Worm (Caenorhabditis elegans) whole organism, early embryonic: ENCODE results near the gene T16G12.8.

Experiments
- B0310.2 ChIP-seq: sonication (generic microtip); optimal IDR thresholded peaks from 2 replicates; lab custom pipeline; 2016; ENCODE audit warnings: mild to moderate bottlenecking, missing genetic modification characterization, missing compliant biosample characterization
- aly-1 ChIP-seq: sonication (generic microtip); optimal IDR thresholded peaks from 2 replicates; lab custom pipeline; 2016; ENCODE audit warnings: missing genetic modification characterization, missing compliant biosample characterization
- ama-1 ChIP-seq: fragments of 150-350 bp; optimal IDR thresholded peaks from 2 replicates; lab custom pipeline; 2014
- ceh-13 ChIP-seq: fragments of 200-800 bp; sonication (Bioruptor generic); optimal IDR thresholded peaks from 2 replicates; lab custom pipeline; 2018; ENCODE audit warnings: mild to moderate bottlenecking, missing genetic modification characterization, missing compliant biosample characterization
- ceh-36 ChIP-seq: sonication (generic microtip); optimal IDR thresholded peaks from 2 replicates; lab custom pipeline; 2016; ENCODE audit warnings: missing genetic modification characterization, inconsistent platforms, missing compliant biosample characterization
- flt-1 ChIP-seq: fragments of 200-800 bp; sonication (Bioruptor generic); IDR thresholded peaks from 2 replicates; pipeline ENCODE4 v1.3.6; 2022; ENCODE audit warnings: missing genetic modification characterization, missing compliant biosample characterization
- hmbx-1 ChIP-seq: sonication (generic microtip); optimal IDR thresholded peaks from 2 replicates; lab custom pipeline; 2016; ENCODE audit warnings: mild to moderate bottlenecking, missing genetic modification characterization, missing compliant biosample characterization
- hnd-1 ChIP-seq: sonication (generic microtip); optimal IDR thresholded peaks from 2 replicates; lab custom pipeline; 2016; ENCODE audit warnings: missing genetic modification characterization, missing compliant biosample characterization
- pes-1 ChIP-seq: fragments of 200-800 bp; sonication (Bioruptor generic); IDR thresholded peaks from 2 replicates; pipeline ENCODE4 v1.3.6; 2022; ENCODE audit warnings: missing genetic modification reagents, missing genetic modification characterization, missing compliant biosample characterization
- sea-1 ChIP-seq: fragments of 200-800 bp; sonication (Bioruptor generic); conservative IDR thresholded peaks from 2 replicates; pipeline ENCODE4 v1.3.6; 2022; ENCODE audit warnings: missing genetic modification characterization, missing compliant biosample characterization
- tbx-11 ChIP-seq: fragments of 200-800 bp; sonication (Bioruptor generic); IDR thresholded peaks from 2 replicates; pipeline ENCODE4 v1.3.6; 2022; ENCODE audit warnings: missing genetic modification characterization, missing compliant biosample characterization
- tbx-37 ChIP-seq: fragments of 200-800 bp; sonication (Bioruptor generic); conservative IDR thresholded peaks from 2 replicates; pipeline ENCODE4 v1.3.6; 2022; ENCODE audit warnings: missing genetic modification reagents, missing genetic modification characterization, missing compliant biosample characterization
- tra-4 ChIP-seq: sonication (generic microtip); optimal IDR thresholded peaks from 2 replicates; lab custom pipeline; 2017; ENCODE audit warnings: missing genetic modification characterization, missing compliant biosample characterization

- no peak for TF ChIP-seq ama-1 (lab: Kevin White, UChicago)
- TF ChIP-seq ceh-36 (tag; lab: Kevin White, UChicago): no peak
- TF ChIP-seq aly-1: no peak
- no peak for TF ChIP-seq tbx-11 (GFP tag; lab: Robert Waterston, UW)
- TF ChIP-seq tra-4 (tag; lab: Kevin White, UChicago): no peak
- TF ChIP-seq sea-1 (GFP tag; lab: Robert Waterston, UW): no peak
- no peak for TF ChIP-seq hmbx-1 (tag; lab: Kevin White, UChicago)
- TF ChIP-seq hnd-1: no peak
- TF ChIP-seq pes-1 (GFP tag; lab: Robert Waterston, UW): no peak
- no peak for TF ChIP-seq flt-1 (GFP tag; lab: Robert Waterston, UW)
- no peak for TF ChIP-seq tbx-37
- no peak for TF ChIP-seq B0310.2 (tag; lab: Kevin White, UChicago)
- no peak for TF ChIP-seq ceh-13 (GFP tag; lab: Kevin White, UChicago)
Observed at ce11 chrIII:10018007-10018406, 41.1 kb upstream of the T16G12.8 start.
